Fruit fly (Drosophila melanogaster) whole organism, embryonic: ENCODE data around the gene DCTN1-p150.
A peak's percentile ranks its signal among the peaks of the same experiment; 100 is the strongest.

Experiments used
- Ada2b ChIP-seq: fragments of 200-800 bp; sonication (Bioruptor generic); IDR thresholded peaks from 2 replicates; pipeline ENCODE4 v1.3.6; 2022; ENCODE audit warnings: missing biosample characterization, missing genetic modification characterization
- Bdp1 ChIP-seq: fragments of 200-800 bp; sonication (Bioruptor generic); optimal IDR thresholded peaks from 3 replicates; lab custom pipeline; 2016; ENCODE audit warnings: missing biosample characterization, missing genetic modification characterization
- CG10565 ChIP-seq: fragments of 200-800 bp; sonication (Bioruptor generic); optimal IDR thresholded peaks from 3 replicates; lab custom pipeline; 2016; ENCODE audit warnings: missing biosample characterization, mild to moderate bottlenecking, missing genetic modification characterization
- CG12299 ChIP-seq: fragments of 200-800 bp; sonication (Bioruptor generic); optimal IDR thresholded peaks from 2 replicates; lab custom pipeline; 2018; ENCODE audit warnings: missing biosample characterization, mild to moderate bottlenecking, missing genetic modification characterization
- CG1233 ChIP-seq: fragments of 200-800 bp; sonication (Bioruptor generic); optimal IDR thresholded peaks from 4 replicates; lab custom pipeline; 2018; ENCODE audit warnings: missing biosample characterization, mild to moderate bottlenecking, missing genetic modification characterization
- CG12769 ChIP-seq: fragments of 200-800 bp; sonication (Bioruptor generic); optimal IDR thresholded peaks from 2 replicates; lab custom pipeline; 2019; ENCODE audit warnings: missing biosample characterization, mild to moderate bottlenecking, missing genetic modification characterization, moderate library complexity
- CG13296 ChIP-seq: fragments of 200-800 bp; sonication (Bioruptor generic); optimal IDR thresholded peaks from 3 replicates; lab custom pipeline; 2018; ENCODE audit warnings: missing biosample characterization, mild to moderate bottlenecking, missing genetic modification characterization
- CG13894 ChIP-seq: fragments of 200-800 bp; sonication (Bioruptor generic); optimal IDR thresholded peaks from 3 replicates; lab custom pipeline; 2018; ENCODE audit warnings: missing biosample characterization, mild to moderate bottlenecking, missing genetic modification characterization, moderate library complexity
- CG14014 ChIP-seq: fragments of 200-800 bp; sonication (Bioruptor generic); IDR thresholded peaks from 2 replicates; pipeline ENCODE4 v1.3.6; 2022; ENCODE audit warnings: missing biosample characterization, missing genetic modification characterization
- CG16863 ChIP-seq: fragments of 200-800 bp; sonication (Bioruptor generic); optimal IDR thresholded peaks from 3 replicates; lab custom pipeline; 2016; ENCODE audit warnings: missing biosample characterization, missing genetic modification characterization
- CG17385 ChIP-seq: fragments of 200-800 bp; sonication (Bioruptor generic); optimal IDR thresholded peaks from 3 replicates; lab custom pipeline; 2018; ENCODE audit warnings: missing biosample characterization, mild to moderate bottlenecking, missing genetic modification characterization
- CG2199 ChIP-seq: fragments of 200-800 bp; sonication (Bioruptor generic); IDR thresholded peaks from 3 replicates; pipeline ENCODE4 v1.3.6; 2022; ENCODE audit warnings: missing biosample characterization, missing genetic modification characterization
- CG30020 ChIP-seq: fragments of 200-800 bp; optimal IDR thresholded peaks from 2 replicates; lab custom pipeline; 2019; ENCODE audit warnings: missing biosample characterization, mild to moderate bottlenecking, missing genetic modification characterization, moderate library complexity
- CG31441 ChIP-seq: fragments of 200-800 bp; sonication (Bioruptor generic); IDR thresholded peaks from 2 replicates; pipeline ENCODE4 v1.3.6; 2022; ENCODE audit warnings: missing biosample characterization, missing genetic modification characterization
- CG4424 ChIP-seq: fragments of 200-800 bp; sonication (Bioruptor generic); optimal IDR thresholded peaks from 3 replicates; lab custom pipeline; 2016; ENCODE audit warnings: missing biosample characterization, missing genetic modification characterization
- CG4854 ChIP-seq: fragments of 200-800 bp; sonication (Bioruptor generic); optimal IDR thresholded peaks from 2 replicates; lab custom pipeline; 2016; ENCODE audit warnings: missing biosample characterization, missing genetic modification characterization, inconsistent platforms
- CG6175 ChIP-seq: fragments of 200-800 bp; sonication (Bioruptor generic); IDR thresholded peaks from 3 replicates; pipeline ENCODE4 v1.3.6; 2022; ENCODE audit warnings: missing biosample characterization, missing genetic modification characterization
- CG8388 ChIP-seq: fragments of 200-800 bp; sonication (Bioruptor generic); optimal IDR thresholded peaks from 2 replicates; lab custom pipeline; 2019; ENCODE audit warnings: missing biosample characterization, mild to moderate bottlenecking, missing genetic modification characterization, moderate library complexity
- Chrac-16 ChIP-seq: fragments of 200-800 bp; sonication (Bioruptor generic); optimal IDR thresholded peaks from 3 replicates; lab custom pipeline; 2016; ENCODE audit warnings: missing biosample characterization, missing genetic modification characterization
- D19B ChIP-seq: fragments of 200-800 bp; sonication (Bioruptor generic); optimal IDR thresholded peaks from 2 replicates; lab custom pipeline; 2017; ENCODE audit warnings: missing biosample characterization, mild to moderate bottlenecking, missing genetic modification characterization
- Dref ChIP-seq: fragments of 200-800 bp; sonication (Bioruptor generic); IDR thresholded peaks from 2 replicates; pipeline ENCODE4 v1.3.6; 2022; ENCODE audit warnings: missing biosample characterization, missing genetic modification characterization
- Hsf ChIP-seq: fragments of 200-800 bp; sonication (Bioruptor generic); optimal IDR thresholded peaks from 3 replicates; lab custom pipeline; 2016; ENCODE audit warnings: missing biosample characterization, missing genetic modification characterization
- Lhr ChIP-seq: fragments of 200-800 bp; sonication (Bioruptor generic); optimal IDR thresholded peaks from 3 replicates; lab custom pipeline; 2017; ENCODE audit warnings: mild to moderate bottlenecking, missing biosample characterization, missing genetic modification reagents, missing genetic modification characterization
- Nf-YC ChIP-seq: fragments of 200-800 bp; optimal IDR thresholded peaks from 3 replicates; lab custom pipeline; 2019; ENCODE audit warnings: missing biosample characterization, mild to moderate bottlenecking, missing genetic modification characterization, moderate library complexity
- Optix ChIP-seq: fragments of 200-800 bp; sonication (Bioruptor generic); IDR thresholded peaks from 3 replicates; pipeline ENCODE4 v1.3.6; 2022; ENCODE audit warnings: missing biosample characterization, missing genetic modification characterization
- Stat92E ChIP-seq, 3 experiments: fragments of >200 bp in 2 of 3; fragments of 200-800 bp in 1 of 3; sonication (Bioruptor generic) in 1 of 3; optimal IDR thresholded peaks; 2 replicates each; lab custom pipeline; 2017 to 2019; ENCODE audit warnings: missing biosample characterization in 3 of 3, missing genetic modification characterization in 3 of 3, mild to moderate bottlenecking in 1 of 3, moderate library complexity in 1 of 3
- Trl ChIP-seq, 3 experiments: fragments of >200 bp in 2 of 3; fragments of 200-800 bp in 1 of 3; sonication (Bioruptor generic) in 1 of 3; optimal IDR thresholded peaks; 2 replicates in 1 of 3; 3 replicates in 2 of 3; lab custom pipeline; 2016 to 2017; ENCODE audit warnings: missing biosample characterization in 1 of 3, missing genetic modification characterization in 1 of 3
- Vsx1 ChIP-seq: fragments of 200-800 bp; sonication (Bioruptor generic); optimal IDR thresholded peaks from 2 replicates; lab custom pipeline; 2017; ENCODE audit warnings: missing biosample characterization, mild to moderate bottlenecking, missing genetic modification characterization, missing genetic modification reagents
- YL-1 ChIP-seq: fragments of 200-800 bp; sonication (Bioruptor generic); optimal IDR thresholded peaks from 3 replicates; lab custom pipeline; 2017; ENCODE audit warnings: missing biosample characterization, mild to moderate bottlenecking, missing genetic modification characterization
- ap ChIP-seq: fragments of 200-800 bp; sonication (Bioruptor generic); IDR thresholded peaks from 2 replicates; pipeline ENCODE4 v1.3.6; 2022; ENCODE audit warnings: missing biosample characterization, missing genetic modification characterization
- az2 ChIP-seq: fragments of 200-800 bp; sonication (Bioruptor generic); optimal IDR thresholded peaks from 3 replicates; lab custom pipeline; 2016; ENCODE audit warnings: missing biosample characterization, missing genetic modification characterization
- bcd ChIP-seq: fragments of 200-800 bp; sonication (Bioruptor generic); optimal IDR thresholded peaks from 2 replicates; lab custom pipeline; 2017; ENCODE audit warnings: missing biosample characterization, mild to moderate bottlenecking, missing genetic modification characterization
- bigmax ChIP-seq: fragments of 200-800 bp; sonication (Bioruptor generic); optimal IDR thresholded peaks from 2 replicates; lab custom pipeline; 2018; ENCODE audit warnings: missing biosample characterization, mild to moderate bottlenecking, missing genetic modification characterization
- bsh ChIP-seq, 2 experiments: fragments of 200-800 bp; sonication (Bioruptor generic); optimal IDR thresholded peaks; 2 replicates each; lab custom pipeline; 2017 to 2018; ENCODE audit warnings: mild to moderate bottlenecking in 2 of 2, missing biosample characterization in 2 of 2, missing genetic modification characterization in 2 of 2, moderate library complexity in 1 of 2
- cato ChIP-seq: fragments of 200-800 bp; sonication (Bioruptor generic); optimal IDR thresholded peaks from 2 replicates; lab custom pipeline; 2016; ENCODE audit warnings: missing biosample characterization, missing genetic modification characterization, borderline replicate concordance
- dan ChIP-seq: fragments of 200-800 bp; sonication (Bioruptor generic); IDR thresholded peaks from 2 replicates; pipeline ENCODE4 v1.3.6; 2022; ENCODE audit warnings: missing biosample characterization, missing genetic modification characterization
- dmrt11E ChIP-seq: fragments of 200-800 bp; sonication (Bioruptor generic); optimal IDR thresholded peaks from 3 replicates; lab custom pipeline; 2018; ENCODE audit warnings: missing biosample characterization, mild to moderate bottlenecking, missing genetic modification characterization, moderate library complexity
- dysf ChIP-seq: fragments of 200-800 bp; sonication (Bioruptor generic); IDR thresholded peaks from 3 replicates; pipeline ENCODE4 v1.3.6; 2022; ENCODE audit warnings: missing biosample characterization, missing genetic modification characterization
- emc ChIP-seq: fragments of 200-800 bp; sonication (Bioruptor generic); optimal IDR thresholded peaks from 2 replicates; lab custom pipeline; 2016; ENCODE audit warnings: missing biosample characterization, missing genetic modification characterization
- gcm2 ChIP-seq: fragments of 200-800 bp; sonication (Bioruptor generic); optimal IDR thresholded peaks from 2 replicates; lab custom pipeline; 2016; ENCODE audit warnings: missing biosample characterization, missing genetic modification characterization
- h ChIP-seq: fragments of >200 bp; optimal IDR thresholded peaks from 2 replicates; lab custom pipeline; 2017
- insv ChIP-seq, 2 experiments: fragments of 200-800 bp; sonication (Bioruptor generic); optimal IDR thresholded peaks; 3 replicates each; lab custom pipeline; 2016 to 2018; ENCODE audit warnings: missing biosample characterization in 2 of 2, missing genetic modification characterization in 2 of 2
- kay ChIP-seq: fragments of 200-800 bp; sonication (Bioruptor generic); optimal IDR thresholded peaks from 2 replicates; lab custom pipeline; 2016; ENCODE audit warnings: missing biosample characterization, missing genetic modification characterization
- maf-S ChIP-seq: fragments of 200-800 bp; sonication (Bioruptor generic); optimal IDR thresholded peaks from 2 replicates; lab custom pipeline; 2016; ENCODE audit warnings: missing biosample characterization, missing genetic modification characterization
- mam ChIP-seq: fragments of 200-800 bp; sonication (Bioruptor generic); optimal IDR thresholded peaks from 3 replicates; lab custom pipeline; 2016; ENCODE audit warnings: missing biosample characterization, missing genetic modification characterization
- sim ChIP-seq: fragments of 200-800 bp; sonication (Bioruptor generic); IDR thresholded peaks from 2 replicates; pipeline ENCODE4 v1.3.6; 2022; ENCODE audit warnings: missing biosample characterization, missing genetic modification characterization
- sug ChIP-seq: fragments of 200-800 bp; optimal IDR thresholded peaks from 2 replicates; lab custom pipeline; 2019; ENCODE audit warnings: missing biosample characterization, mild to moderate bottlenecking, missing genetic modification characterization, moderate library complexity
- usp ChIP-seq: fragments of >200 bp; optimal IDR thresholded peaks from 2 replicates; lab custom pipeline; 2017; ENCODE audit warnings: missing biosample characterization, missing genetic modification characterization
- vfl ChIP-seq: fragments of 200-800 bp; sonication (Bioruptor generic); optimal IDR thresholded peaks from 2 replicates; lab custom pipeline; 2016; ENCODE audit warnings: missing biosample characterization, missing genetic modification characterization
- wek ChIP-seq: fragments of 200-800 bp; sonication (Bioruptor generic); optimal IDR thresholded peaks from 3 replicates; lab custom pipeline; 2018; ENCODE audit warnings: missing biosample characterization, mild to moderate bottlenecking, missing genetic modification characterization, moderate library complexity

Gene DCTN1-p150

DNA sequence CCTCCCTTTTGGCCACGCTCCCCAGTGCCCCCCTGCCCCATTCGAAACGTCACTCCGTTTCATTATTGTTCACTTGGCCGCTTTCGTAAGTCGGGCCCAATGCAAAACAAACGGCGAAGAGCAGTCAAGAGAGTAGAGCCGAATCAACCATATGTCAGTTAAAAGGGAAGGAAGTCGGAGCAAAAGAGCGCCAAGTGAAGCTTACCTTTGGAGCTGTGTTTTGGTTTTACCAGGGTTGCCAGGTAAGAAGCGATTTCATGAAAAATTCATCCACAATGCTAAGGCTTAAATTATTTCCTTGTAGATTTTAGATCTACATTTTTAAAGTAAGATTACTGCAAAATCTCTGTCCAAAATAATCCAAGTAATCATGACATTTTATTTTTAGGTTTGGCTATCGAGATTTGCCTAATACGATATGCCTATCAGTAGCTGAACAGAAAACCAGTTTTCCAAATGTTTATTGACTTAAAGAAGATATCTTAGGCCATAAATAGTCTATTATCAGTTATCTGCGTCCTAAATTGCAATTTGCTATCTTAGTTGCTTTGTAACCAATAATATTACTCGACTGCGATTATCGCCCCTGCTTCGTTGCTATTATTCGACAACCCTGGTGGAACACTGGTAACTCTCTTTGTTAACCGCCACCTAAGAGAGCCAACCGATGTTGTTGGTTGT lies 9.4 kb downstream of the DCTN1-p150 start (continued):
- TF ChIP-seq usp (GFP tag; lab: Kevin White, UChicago), result no peak
- TF ChIP-seq vfl, result peak; percentile 69
- peak; percentile 89 for TF ChIP-seq mam (GFP tag; lab: Kevin White, UChicago)
- peak; percentile 58 for TF ChIP-seq YL-1 (GFP tag; lab: Kevin White, UChicago)
- peak; percentile 87 for TF ChIP-seq dysf (GFP tag; lab: Robert Waterston, UW)
- no peak for TF ChIP-seq Dref (GFP tag; lab: Robert Waterston, UW)
- peak; percentile 92 for TF ChIP-seq CG31441 (GFP tag; lab: Robert Waterston, UW)
- peak; percentile 88 for TF ChIP-seq az2
- peak; percentile 86 for TF ChIP-seq CG17385 (GFP tag; lab: Kevin White, UChicago)
- peak; percentile 83 for TF ChIP-seq cato (GFP tag; lab: Kevin White, UChicago)
- TF ChIP-seq Vsx1, result peak; percentile 58
- TF ChIP-seq CG30020 (tag; lab: Kevin White, UChicago), result peak; percentile 75
- TF ChIP-seq CG10565 (GFP tag; lab: Kevin White, UChicago), result peak; percentile 27
- TF ChIP-seq D19B (GFP tag; lab: Kevin White, UChicago), result peak; percentile 80
- peak; percentile 76 for TF ChIP-seq CG14014 (GFP tag; lab: Robert Waterston, UW)
- TF ChIP-seq Chrac-16, result peak; percentile 80
- TF ChIP-seq Lhr, result peak; percentile 75
- TF ChIP-seq CG12299 (tag; lab: Kevin White, UChicago), result peak; percentile 64
- TF ChIP-seq Hsf (GFP tag; lab: Kevin White, UChicago), result peak; percentile 92
- TF ChIP-seq h (lab: Kevin White, UChicago), result no peak
- peak; percentile 51 for TF ChIP-seq Ada2b (GFP tag; lab: Robert Waterston, UW)
- no peak for TF ChIP-seq bigmax (GFP tag; lab: Kevin White, UChicago)
- peak; percentile 74 for TF ChIP-seq Bdp1
- 0 out of 3 replicates have a peak, but pooled peaks have one; percentile 5 for TF ChIP-seq Optix (GFP tag; lab: Robert Waterston, UW)
- TF ChIP-seq CG1233, result peak; percentile 91
- peak; percentile 90 for TF ChIP-seq CG16863 (GFP tag; lab: Kevin White, UChicago)
- no peak for TF ChIP-seq ap (GFP tag; lab: Robert Waterston, UW)
- peak; percentile 75 to 86 for TF ChIP-seq bsh (GFP tag; optimal IDR thresholded peaks at IDR 0.05; lab: Kevin White, UChicago)
- TF ChIP-seq CG4854, result peak; percentile 80
- TF ChIP-seq wek (GFP tag; lab: Kevin White, UChicago), result no peak
- no peak for TF ChIP-seq CG13894 (tag; lab: Kevin White, UChicago)
- TF ChIP-seq CG13296 (GFP tag; lab: Kevin White, UChicago), result peak; percentile 93
- TF ChIP-seq insv (GFP tag; optimal IDR thresholded peaks at IDR 0.05; lab: Kevin White, UChicago), result peak in 1 of 2 experiments; percentile 65
- TF ChIP-seq dan, result no peak
- peak; percentile 91 for TF ChIP-seq sug (tag; lab: Kevin White, UChicago)
- peak; percentile 51 to 59 for TF ChIP-seq Trl (optimal IDR thresholded peaks at IDR 0.05; lab: Kevin White, UChicago)
- TF ChIP-seq Trl (GFP tag; optimal IDR thresholded peaks at IDR 0.05; lab: Kevin White, UChicago), result peak; percentile 68
- TF ChIP-seq CG6175 (GFP tag; lab: Robert Waterston, UW), result no peak
- peak; percentile 76 for TF ChIP-seq emc (GFP tag; lab: Kevin White, UChicago)
- peak; percentile 73 for TF ChIP-seq CG8388 (GFP tag; lab: Kevin White, UChicago)
- no peak for TF ChIP-seq sim (GFP tag; lab: Robert Waterston, UW)
- TF ChIP-seq maf-S (GFP tag; lab: Kevin White, UChicago), result peak; percentile 82
- TF ChIP-seq Nf-YC (tag; lab: Kevin White, UChicago), result peak; percentile 89
- TF ChIP-seq CG12769 (tag; lab: Kevin White, UChicago), result peak; percentile 78
- peak; percentile 92 for TF ChIP-seq CG4424 (GFP tag; lab: Kevin White, UChicago)
- no peak for TF ChIP-seq CG2199 (GFP tag; lab: Robert Waterston, UW)
- peak; percentile 68 for TF ChIP-seq gcm2
- peak; percentile 77 for TF ChIP-seq dmrt11E (tag; lab: Kevin White, UChicago)
- TF ChIP-seq Stat92E (GFP tag; optimal IDR thresholded peaks at IDR 0.05; lab: Kevin White, UChicago), result no peak
- peak; percentile 90 for TF ChIP-seq bcd
- TF ChIP-seq kay (GFP tag; lab: Kevin White, UChicago), result peak; percentile 68
